Fruit fly (Drosophila melanogaster) whole organism, embryonic: Measurements from ENCODE around the gene CG46310.

ENCODE experiments used
- Atf6 ChIP-seq: fragments of 200-800 bp; sonication (Bioruptor generic); IDR thresholded peaks from 2 replicates; pipeline ENCODE4 v1.3.6; 2022; ENCODE audit warnings: missing biosample characterization, missing genetic modification characterization
- CG10274 ChIP-seq: fragments of 200-800 bp; sonication (Bioruptor generic); optimal IDR thresholded peaks from 3 replicates; lab custom pipeline; 2017; ENCODE audit warnings: missing biosample characterization, mild to moderate bottlenecking, missing genetic modification characterization
- CG10431 ChIP-seq: fragments of 200-800 bp; sonication (Bioruptor generic); optimal IDR thresholded peaks from 3 replicates; lab custom pipeline; 2018; ENCODE audit warnings: missing biosample characterization, mild to moderate bottlenecking, missing genetic modification characterization
- CG10565 ChIP-seq: fragments of 200-800 bp; sonication (Bioruptor generic); optimal IDR thresholded peaks from 3 replicates; lab custom pipeline; 2016; ENCODE audit warnings: missing biosample characterization, mild to moderate bottlenecking, missing genetic modification characterization
- CG11723 ChIP-seq: fragments of 200-800 bp; sonication (Bioruptor generic); optimal IDR thresholded peaks from 2 replicates; lab custom pipeline; 2017; ENCODE audit warnings: missing biosample characterization, mild to moderate bottlenecking, missing genetic modification characterization
- CG13123 ChIP-seq: fragments of 200-800 bp; sonication (Bioruptor generic); optimal IDR thresholded peaks from 2 replicates; lab custom pipeline; 2016; ENCODE audit warnings: missing biosample characterization, missing genetic modification characterization
- CG15269 ChIP-seq: fragments of 200-800 bp; sonication (Bioruptor generic); optimal IDR thresholded peaks from 2 replicates; lab custom pipeline; 2018; ENCODE audit warnings: missing biosample characterization, mild to moderate bottlenecking, missing genetic modification characterization, moderate library complexity
- CG15696 ChIP-seq: fragments of 200-800 bp; sonication (Bioruptor generic); optimal IDR thresholded peaks from 2 replicates; lab custom pipeline; 2019; ENCODE audit warnings: missing biosample characterization, mild to moderate bottlenecking, missing genetic modification characterization, moderate library complexity
- CG1603 ChIP-seq: fragments of 200-800 bp; sonication (Bioruptor generic); optimal IDR thresholded peaks from 2 replicates; lab custom pipeline; 2019; ENCODE audit warnings: missing biosample characterization, mild to moderate bottlenecking, missing genetic modification characterization, moderate library complexity
- CG16779 ChIP-seq: fragments of 200-800 bp; sonication (Bioruptor generic); IDR thresholded peaks from 2 replicates; pipeline ENCODE4 v1.3.6; 2022; ENCODE audit warnings: missing biosample characterization, missing genetic modification characterization
- CG17186 ChIP-seq: fragments of 200-800 bp; sonication (Bioruptor generic); optimal IDR thresholded peaks from 3 replicates; lab custom pipeline; 2017; ENCODE audit warnings: missing biosample characterization, missing genetic modification reagents, missing genetic modification characterization
- CG17568 ChIP-seq: fragments of 200-800 bp; sonication (Bioruptor generic); optimal IDR thresholded peaks from 2 replicates; lab custom pipeline; 2018; ENCODE audit warnings: missing biosample characterization, mild to moderate bottlenecking, missing genetic modification characterization, moderate library complexity
- CG2129 ChIP-seq: fragments of 200-800 bp; sonication (Bioruptor generic); IDR thresholded peaks from 2 replicates; pipeline ENCODE4 v1.3.6; 2022; ENCODE audit warnings: missing biosample characterization, missing genetic modification characterization; ENCODE audit not compliant: partially characterized antibody
- CG2199 ChIP-seq: fragments of 200-800 bp; sonication (Bioruptor generic); IDR thresholded peaks from 3 replicates; pipeline ENCODE4 v1.3.6; 2022; ENCODE audit warnings: missing biosample characterization, missing genetic modification characterization
- CG30431 ChIP-seq: fragments of 200-800 bp; sonication (Bioruptor generic); optimal IDR thresholded peaks from 2 replicates; lab custom pipeline; 2017; ENCODE audit warnings: missing biosample characterization, missing genetic modification characterization
- CG33213 ChIP-seq: fragments of 200-800 bp; sonication (Bioruptor generic); optimal IDR thresholded peaks from 3 replicates; lab custom pipeline; 2016; ENCODE audit warnings: missing biosample characterization, missing genetic modification characterization
- CG34422 ChIP-seq: fragments of 200-800 bp; sonication (Bioruptor generic); IDR thresholded peaks from 3 replicates; pipeline ENCODE4 v1.3.6; 2022; ENCODE audit warnings: missing biosample characterization, missing genetic modification characterization
- CG43689 ChIP-seq: fragments of 200-800 bp; sonication (Bioruptor generic); IDR thresholded peaks from 2 replicates; pipeline ENCODE4 v1.3.6; 2022; ENCODE audit warnings: missing biosample characterization, missing genetic modification characterization
- CG4404 ChIP-seq: fragments of 200-800 bp; sonication (Bioruptor generic); IDR thresholded peaks from 2 replicates; pipeline ENCODE4 v1.3.6; 2022; ENCODE audit warnings: missing biosample characterization, missing genetic modification characterization
- CG6765 ChIP-seq: fragments of 200-800 bp; sonication (Bioruptor generic); optimal IDR thresholded peaks from 3 replicates; lab custom pipeline; 2017; ENCODE audit warnings: missing biosample characterization, mild to moderate bottlenecking, missing genetic modification characterization
- Chrac-16 ChIP-seq: fragments of 200-800 bp; sonication (Bioruptor generic); optimal IDR thresholded peaks from 3 replicates; lab custom pipeline; 2016; ENCODE audit warnings: missing biosample characterization, missing genetic modification characterization
- CkIIα-i1 ChIP-seq: fragments of 200-800 bp; sonication (Bioruptor generic); IDR thresholded peaks from 2 replicates; pipeline ENCODE4 v1.3.6; 2022; ENCODE audit warnings: missing biosample characterization, missing genetic modification characterization
- D19A ChIP-seq: fragments of 200-800 bp; optimal IDR thresholded peaks from 3 replicates; lab custom pipeline; 2019; ENCODE audit warnings: missing biosample characterization, mild to moderate bottlenecking, missing genetic modification characterization, moderate library complexity
- HLHmδ ChIP-seq: fragments of 200-800 bp; sonication (Bioruptor generic); optimal IDR thresholded peaks from 2 replicates; lab custom pipeline; 2018; ENCODE audit warnings: missing biosample characterization, mild to moderate bottlenecking, missing genetic modification characterization, moderate library complexity
- MESR4 ChIP-seq: fragments of 200-800 bp; sonication (Bioruptor generic); optimal IDR thresholded peaks from 2 replicates; lab custom pipeline; 2018; ENCODE audit warnings: missing biosample characterization, mild to moderate bottlenecking, missing genetic modification characterization, moderate library complexity
- Myb ChIP-seq: fragments of 200-800 bp; sonication (Bioruptor generic); optimal IDR thresholded peaks from 2 replicates; lab custom pipeline; 2016; ENCODE audit warnings: missing biosample characterization, missing genetic modification characterization
- NC2β ChIP-seq: fragments of 200-800 bp; sonication (Bioruptor generic); optimal IDR thresholded peaks from 2 replicates; lab custom pipeline; 2016; ENCODE audit warnings: missing biosample characterization, missing genetic modification characterization
- NFAT ChIP-seq: fragments of 200-800 bp; sonication (Bioruptor generic); IDR thresholded peaks from 2 replicates; pipeline ENCODE4 v1.3.6; 2022; ENCODE audit warnings: missing biosample characterization, missing genetic modification characterization
- Nf-YC ChIP-seq: fragments of 200-800 bp; optimal IDR thresholded peaks from 3 replicates; lab custom pipeline; 2019; ENCODE audit warnings: missing biosample characterization, mild to moderate bottlenecking, missing genetic modification characterization, moderate library complexity
- Optix ChIP-seq: fragments of 200-800 bp; sonication (Bioruptor generic); IDR thresholded peaks from 3 replicates; pipeline ENCODE4 v1.3.6; 2022; ENCODE audit warnings: missing biosample characterization, missing genetic modification characterization
- Ptx1 ChIP-seq: fragments of 200-800 bp; sonication (Bioruptor generic); IDR thresholded peaks from 2 replicates; pipeline ENCODE4 v1.3.6; 2022; ENCODE audit warnings: missing biosample characterization, missing genetic modification characterization
- ab ChIP-seq: fragments of 200-800 bp; sonication (Bioruptor generic); optimal IDR thresholded peaks from 2 replicates; lab custom pipeline; 2016; ENCODE audit warnings: missing biosample characterization, missing genetic modification characterization
- al ChIP-seq: fragments of 200-800 bp; sonication (Bioruptor generic); IDR thresholded peaks from 2 replicates; pipeline ENCODE4 v1.3.6; 2022; ENCODE audit warnings: missing biosample characterization, missing genetic modification characterization
- bcd ChIP-seq: fragments of 200-800 bp; sonication (Bioruptor generic); optimal IDR thresholded peaks from 2 replicates; lab custom pipeline; 2017; ENCODE audit warnings: missing biosample characterization, mild to moderate bottlenecking, missing genetic modification characterization
- bsh ChIP-seq, 2 experiments: fragments of 200-800 bp; sonication (Bioruptor generic); optimal IDR thresholded peaks; 2 replicates each; lab custom pipeline; 2017 to 2018; ENCODE audit warnings: mild to moderate bottlenecking in 2 of 2, missing biosample characterization in 2 of 2, missing genetic modification characterization in 2 of 2, moderate library complexity in 1 of 2
- cas ChIP-seq: fragments of 200-800 bp; sonication (Bioruptor generic); IDR thresholded peaks from 2 replicates; pipeline ENCODE4 v1.3.6; 2022; ENCODE audit warnings: missing biosample characterization, missing genetic modification characterization
- cg ChIP-seq: fragments of 200-800 bp; sonication (Bioruptor generic); optimal IDR thresholded peaks from 3 replicates; lab custom pipeline; 2019; ENCODE audit warnings: missing biosample characterization, mild to moderate bottlenecking, missing genetic modification characterization, moderate library complexity
- crol ChIP-seq: fragments of 200-800 bp; sonication (Bioruptor generic); IDR thresholded peaks from 2 replicates; pipeline ENCODE4 v1.3.6; 2022; ENCODE audit warnings: missing biosample characterization, missing genetic modification characterization
- emc ChIP-seq: fragments of 200-800 bp; sonication (Bioruptor generic); optimal IDR thresholded peaks from 2 replicates; lab custom pipeline; 2016; ENCODE audit warnings: missing biosample characterization, missing genetic modification characterization
- ewg ChIP-seq: fragments of 200-800 bp; sonication (Bioruptor generic); optimal IDR thresholded peaks from 3 replicates; lab custom pipeline; 2017; ENCODE audit warnings: mild to moderate bottlenecking, missing biosample characterization, missing genetic modification reagents, missing genetic modification characterization
- ftz-f1 ChIP-seq: fragments of 200-800 bp; sonication (Bioruptor generic); optimal IDR thresholded peaks from 2 replicates; lab custom pipeline; 2016; ENCODE audit warnings: missing biosample characterization, missing genetic modification characterization
- h ChIP-seq: fragments of >200 bp; optimal IDR thresholded peaks from 2 replicates; lab custom pipeline; 2017
- knrl ChIP-seq: fragments of 200-800 bp; sonication (Bioruptor generic); IDR thresholded peaks from 3 replicates; pipeline ENCODE4 v1.3.6; 2022; ENCODE audit warnings: missing biosample characterization, missing genetic modification characterization; ENCODE audit not compliant: partially characterized antibody
- mirr ChIP-seq: fragments of 200-800 bp; sonication (Bioruptor generic); optimal IDR thresholded peaks from 3 replicates; lab custom pipeline; 2018; ENCODE audit warnings: missing biosample characterization, mild to moderate bottlenecking, missing genetic modification characterization
- ranshi ChIP-seq: fragments of 200-800 bp; sonication (Bioruptor generic); IDR thresholded peaks from 2 replicates; pipeline ENCODE4 v1.3.6; 2022; ENCODE audit warnings: missing biosample characterization, missing genetic modification characterization
- slbo ChIP-seq: fragments of 200-800 bp; sonication (Bioruptor generic); IDR thresholded peaks from 2 replicates; pipeline ENCODE4 v1.3.6; 2022; ENCODE audit warnings: missing biosample characterization, missing genetic modification characterization
- slp2 ChIP-seq: fragments of 200-800 bp; sonication (Bioruptor generic); optimal IDR thresholded peaks from 2 replicates; lab custom pipeline; 2016; ENCODE audit warnings: missing biosample characterization, missing genetic modification characterization
- ssp ChIP-seq: fragments of 200-800 bp; sonication (Bioruptor generic); IDR thresholded peaks from 2 replicates; pipeline ENCODE4 v1.3.6; 2022; ENCODE audit warnings: missing biosample characterization, missing genetic modification characterization
- tna ChIP-seq: fragments of 200-800 bp; sonication (Bioruptor generic); IDR thresholded peaks from 2 replicates; pipeline ENCODE4 v1.3.6; 2022; ENCODE audit warnings: missing biosample characterization, missing genetic modification characterization; ENCODE audit not compliant: partially characterized antibody
- twi ChIP-seq: fragments of 200-800 bp; optimal IDR thresholded peaks from 2 replicates; lab custom pipeline; 2019; ENCODE audit warnings: missing biosample characterization, mild to moderate bottlenecking, missing genetic modification characterization, moderate library complexity
- wor ChIP-seq: fragments of 200-800 bp; sonication (Bioruptor generic); IDR thresholded peaks from 2 replicates; pipeline ENCODE4 v1.3.6; 2022; ENCODE audit warnings: missing biosample characterization, missing genetic modification characterization

The CG46310 gene

DNA sequence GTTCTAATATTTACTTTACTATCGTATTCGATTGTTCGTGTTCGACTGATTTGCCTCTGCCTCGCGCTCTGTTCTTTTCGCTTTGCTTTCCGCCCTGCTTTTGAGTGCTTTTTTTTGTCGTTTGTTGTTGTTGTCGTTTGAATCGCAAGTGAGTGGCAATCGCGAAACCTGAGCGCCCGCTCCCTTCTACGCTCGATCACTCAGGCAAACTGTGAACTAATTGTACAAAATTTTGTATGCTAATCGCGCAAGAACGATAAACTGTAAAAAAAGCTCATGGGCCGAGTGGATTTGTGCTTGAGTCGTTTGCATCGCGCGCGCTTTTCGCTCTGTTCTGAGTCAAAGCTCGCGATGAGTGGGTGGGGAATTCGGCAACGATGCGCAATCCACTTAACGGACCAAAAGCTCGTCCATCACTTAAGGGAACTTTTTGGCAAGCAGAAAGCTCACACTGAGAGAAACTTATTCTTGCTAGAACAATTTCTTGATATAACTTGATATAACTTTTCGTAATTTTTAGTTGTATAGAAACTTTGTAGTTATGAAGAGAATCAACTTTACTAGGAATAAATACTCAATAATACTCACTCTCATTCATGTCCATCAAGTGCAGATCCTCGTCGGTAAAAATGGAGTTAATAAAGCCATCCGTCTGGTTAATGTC lies 17.6 kb downstream of the CG46310 start (continued):
- TF ChIP-seq CG11723 (GFP tag; lab: Kevin White, UChicago), result no peak
- TF ChIP-seq Nf-YC (tag; lab: Kevin White, UChicago), result peak; percentile 11
- no peak for TF ChIP-seq CG10431 (GFP tag; lab: Kevin White, UChicago)
- no peak for TF ChIP-seq CG13123 (GFP tag; lab: Kevin White, UChicago)
- no peak for TF ChIP-seq CG15696
- no peak for TF ChIP-seq CG2129 (GFP tag; lab: Robert Waterston, UW)
- TF ChIP-seq h, result no peak
- no peak for TF ChIP-seq slp2 (GFP tag; lab: Kevin White, UChicago)
- TF ChIP-seq CG34422 (GFP tag; lab: Robert Waterston, UW), result peak; percentile 12; the same call in 1 of the 3 replicates
- no peak for TF ChIP-seq CG30431 (GFP tag; lab: Kevin White, UChicago)
- TF ChIP-seq cg, result no peak
- TF ChIP-seq NC2β (GFP tag; lab: Kevin White, UChicago), result no peak
- TF ChIP-seq knrl (GFP tag; lab: Robert Waterston, UW), result no peak
- TF ChIP-seq crol (GFP tag; lab: Robert Waterston, UW), result no peak
- TF ChIP-seq CG4404, result no peak
- no peak for TF ChIP-seq wor
- TF ChIP-seq ranshi (GFP tag; lab: Robert Waterston, UW), result peak; percentile 48; the same call in 1 of the 2 replicates
- no peak for TF ChIP-seq CG2199 (GFP tag; lab: Robert Waterston, UW)
- no peak for TF ChIP-seq MESR4
- no peak for TF ChIP-seq HLHmδ (GFP tag; lab: Kevin White, UChicago)
- no peak for TF ChIP-seq ewg (GFP tag; lab: Kevin White, UChicago)
- TF ChIP-seq al (GFP tag; lab: Robert Waterston, UW), result no peak
- TF ChIP-seq Myb (GFP tag; lab: Kevin White, UChicago), result no peak
- TF ChIP-seq bcd (GFP tag; lab: Kevin White, UChicago), result peak; percentile 33
- TF ChIP-seq ssp (GFP tag; lab: Robert Waterston, UW), result no peak
- TF ChIP-seq CG10565 (GFP tag; lab: Kevin White, UChicago), result no peak
- no peak for TF ChIP-seq cas (GFP tag; lab: Robert Waterston, UW)
- no peak for TF ChIP-seq twi (tag; lab: Kevin White, UChicago)
- no peak for TF ChIP-seq CG16779
- no peak for TF ChIP-seq ftz-f1
- no peak for TF ChIP-seq CG6765 (GFP tag; lab: Kevin White, UChicago)
- no peak for TF ChIP-seq CG17568 (GFP tag; lab: Kevin White, UChicago)
- TF ChIP-seq CkIIα-i1 (GFP tag; lab: Robert Waterston, UW), result no peak
- TF ChIP-seq CG15269 (tag; lab: Kevin White, UChicago), result peak; percentile 34
- no peak for TF ChIP-seq Optix (GFP tag; lab: Robert Waterston, UW)
- TF ChIP-seq CG1603, result peak; percentile 34
- no peak for TF ChIP-seq CG17186 (GFP tag; lab: Kevin White, UChicago)
- no peak for TF ChIP-seq D19A (tag; lab: Kevin White, UChicago)
- TF ChIP-seq CG10274, result no peak
- TF ChIP-seq ab (GFP tag; lab: Kevin White, UChicago), result no peak
- TF ChIP-seq mirr (GFP tag; lab: Kevin White, UChicago), result no peak
- TF ChIP-seq Atf6, result peak; percentile 56; the same call in 1 of the 2 replicates
- peak; percentile 9 for TF ChIP-seq Chrac-16 (GFP tag; lab: Kevin White, UChicago)
- no peak for TF ChIP-seq CG43689
- TF ChIP-seq slbo (GFP tag; lab: Robert Waterston, UW), result peak; percentile 61; the same call in 1 of the 2 replicates
- TF ChIP-seq tna (GFP tag; lab: Robert Waterston, UW), result peak; percentile 16; the same call in 1 of the 2 replicates
- peak; percentile 67 for TF ChIP-seq NFAT (GFP tag; lab: Robert Waterston, UW)
- no peak for TF ChIP-seq Ptx1 (GFP tag; lab: Robert Waterston, UW)
- peak in 1 of 2 experiments; percentile 23 for TF ChIP-seq bsh (GFP tag; optimal IDR thresholded peaks at IDR 0.05; lab: Kevin White, UChicago)
- no peak for TF ChIP-seq CG33213
- TF ChIP-seq emc (GFP tag; lab: Kevin White, UChicago), result no peak
